Fruit fly (Drosophila melanogaster) whole organism, embryonic: ENCODE data around the gene lin-28.

Experiments used
- Adf1 ChIP-seq: fragments of 200-800 bp; sonication (Bioruptor generic); IDR thresholded peaks from 2 replicates; pipeline ENCODE4 v1.3.6; 2022; ENCODE audit warnings: missing biosample characterization, missing genetic modification characterization
- C15 ChIP-seq: fragments of 200-800 bp; sonication (Bioruptor generic); IDR thresholded peaks from 3 replicates; pipeline ENCODE4 v1.3.6; 2022; ENCODE audit warnings: missing biosample characterization, missing genetic modification characterization
- CG10321 ChIP-seq: fragments of 200-800 bp; sonication (Bioruptor generic); IDR thresholded peaks from 2 replicates; pipeline ENCODE4 v1.3.6; 2022; ENCODE audit warnings: missing biosample characterization, missing genetic modification characterization
- CG11093 ChIP-seq: fragments of 200-800 bp; sonication (Bioruptor generic); IDR thresholded peaks from 3 replicates; pipeline ENCODE4 v1.3.6; 2022; ENCODE audit warnings: missing biosample characterization, missing genetic modification characterization
- CG11247 ChIP-seq: fragments of 200-800 bp; sonication (Bioruptor generic); IDR thresholded peaks from 2 replicates; pipeline ENCODE4 v1.3.6; 2022; ENCODE audit warnings: missing biosample characterization, missing genetic modification characterization
- CG11560 ChIP-seq: fragments of 200-800 bp; sonication (Bioruptor generic); IDR thresholded peaks from 3 replicates; pipeline ENCODE4 v1.3.6; 2022; ENCODE audit warnings: missing biosample characterization, missing genetic modification characterization
- CG11695 ChIP-seq: fragments of 200-800 bp; sonication (Bioruptor generic); IDR thresholded peaks from 3 replicates; pipeline ENCODE4 v1.3.6; 2022; ENCODE audit warnings: missing biosample characterization, missing genetic modification characterization
- CG14050 ChIP-seq: fragments of 200-800 bp; sonication (Bioruptor generic); IDR thresholded peaks from 3 replicates; pipeline ENCODE4 v1.3.6; 2022; ENCODE audit warnings: missing biosample characterization, missing genetic modification characterization
- CG14965 ChIP-seq: fragments of 200-800 bp; sonication (Bioruptor generic); optimal IDR thresholded peaks from 2 replicates; lab custom pipeline; 2016; ENCODE audit warnings: missing biosample characterization, missing genetic modification characterization, borderline replicate concordance
- CG16779 ChIP-seq: fragments of 200-800 bp; sonication (Bioruptor generic); IDR thresholded peaks from 2 replicates; pipeline ENCODE4 v1.3.6; 2022; ENCODE audit warnings: missing biosample characterization, missing genetic modification characterization
- CG17328 ChIP-seq: fragments of 200-800 bp; sonication (Bioruptor generic); IDR thresholded peaks from 2 replicates; pipeline ENCODE4 v1.3.6; 2022; ENCODE audit warnings: missing biosample characterization, missing genetic modification characterization
- CG17612 ChIP-seq: fragments of 200-800 bp; sonication (Bioruptor generic); IDR thresholded peaks from 2 replicates; pipeline ENCODE4 v1.3.6; 2022; ENCODE audit warnings: missing biosample characterization, missing genetic modification characterization
- CG31224 ChIP-seq: fragments of 200-800 bp; sonication (Bioruptor generic); IDR thresholded peaks from 2 replicates; pipeline ENCODE4 v1.3.6; 2022; ENCODE audit warnings: missing biosample characterization, missing genetic modification characterization
- CG31441 ChIP-seq: fragments of 200-800 bp; sonication (Bioruptor generic); IDR thresholded peaks from 2 replicates; pipeline ENCODE4 v1.3.6; 2022; ENCODE audit warnings: missing biosample characterization, missing genetic modification characterization
- CG32767 ChIP-seq: fragments of 200-800 bp; sonication (Bioruptor generic); IDR thresholded peaks from 2 replicates; pipeline ENCODE4 v1.3.6; 2022; ENCODE audit warnings: missing biosample characterization, missing genetic modification characterization
- CG34422 ChIP-seq: fragments of 200-800 bp; sonication (Bioruptor generic); IDR thresholded peaks from 3 replicates; pipeline ENCODE4 v1.3.6; 2022; ENCODE audit warnings: missing biosample characterization, missing genetic modification characterization
- CG4282 ChIP-seq: fragments of 200-800 bp; sonication (Bioruptor generic); optimal IDR thresholded peaks from 2 replicates; lab custom pipeline; 2016; ENCODE audit warnings: missing biosample characterization, missing genetic modification characterization
- CG4404 ChIP-seq: fragments of 200-800 bp; sonication (Bioruptor generic); IDR thresholded peaks from 2 replicates; pipeline ENCODE4 v1.3.6; 2022; ENCODE audit warnings: missing biosample characterization, missing genetic modification characterization
- CG6654 ChIP-seq: fragments of 200-800 bp; sonication (Bioruptor generic); optimal IDR thresholded peaks from 2 replicates; lab custom pipeline; 2017; ENCODE audit warnings: missing biosample characterization, mild to moderate bottlenecking, missing genetic modification characterization
- CG6689 ChIP-seq: fragments of 200-800 bp; sonication (Bioruptor generic); IDR thresholded peaks from 2 replicates; pipeline ENCODE4 v1.3.6; 2022; ENCODE audit warnings: missing biosample characterization, missing genetic modification characterization
- CG8089 ChIP-seq: fragments of 200-800 bp; sonication (Bioruptor generic); optimal IDR thresholded peaks from 3 replicates; lab custom pipeline; 2016; ENCODE audit warnings: missing biosample characterization, missing genetic modification characterization
- Chrac-16 ChIP-seq: fragments of 200-800 bp; sonication (Bioruptor generic); optimal IDR thresholded peaks from 3 replicates; lab custom pipeline; 2016; ENCODE audit warnings: missing biosample characterization, missing genetic modification characterization
- CrebB ChIP-seq: fragments of 200-800 bp; sonication (Bioruptor generic); optimal IDR thresholded peaks from 3 replicates; lab custom pipeline; 2018; ENCODE audit warnings: missing biosample characterization, mild to moderate bottlenecking, missing genetic modification characterization
- Dip2 ChIP-seq: fragments of 200-800 bp; sonication (Bioruptor generic); IDR thresholded peaks from 2 replicates; pipeline ENCODE4 v1.3.6; 2022; ENCODE audit warnings: missing biosample characterization, missing genetic modification characterization
- Ets65A ChIP-seq: fragments of 200-800 bp; sonication (Bioruptor generic); peaks from one replicate; lab custom pipeline; 2016; ENCODE audit warnings: missing biosample characterization, missing genetic modification characterization
- Fer2 ChIP-seq: fragments of 200-800 bp; sonication (Bioruptor generic); optimal IDR thresholded peaks from 2 replicates; lab custom pipeline; 2018; ENCODE audit warnings: missing biosample characterization, mild to moderate bottlenecking, missing genetic modification characterization, moderate library complexity
- GATAe ChIP-seq: fragments of 200-800 bp; sonication (Bioruptor generic); conservative IDR thresholded peaks from 2 replicates; pipeline ENCODE4 v1.3.6; 2022; ENCODE audit warnings: missing biosample characterization, missing genetic modification characterization
- Med ChIP-seq: fragments of 200-800 bp; sonication (Bioruptor generic); peaks from one replicate; lab custom pipeline; 2016; ENCODE audit warnings: missing biosample characterization, missing genetic modification characterization, mild to moderate bottlenecking, inconsistent platforms, moderate library complexity
- Oli ChIP-seq: fragments of 200-800 bp; sonication (Bioruptor generic); optimal IDR thresholded peaks from 2 replicates; lab custom pipeline; 2018; ENCODE audit warnings: missing biosample characterization, mild to moderate bottlenecking, missing genetic modification characterization, moderate library complexity
- Scr ChIP-seq: fragments of 200-800 bp; sonication (Bioruptor generic); IDR thresholded peaks from 2 replicates; pipeline ENCODE4 v1.3.6; 2022; ENCODE audit warnings: missing biosample characterization, missing genetic modification characterization; ENCODE audit not compliant: partially characterized antibody
- TFAM ChIP-seq: fragments of 200-800 bp; sonication (Bioruptor generic); optimal IDR thresholded peaks from 2 replicates; lab custom pipeline; 2017; ENCODE audit warnings: missing biosample characterization, missing genetic modification characterization, inconsistent platforms
- chinmo ChIP-seq: fragments of 200-800 bp; sonication (Bioruptor generic); IDR thresholded peaks from 4 replicates; pipeline ENCODE4 v1.3.6; 2022; ENCODE audit warnings: missing biosample characterization, missing genetic modification characterization; ENCODE audit not compliant: partially characterized antibody
- crp ChIP-seq, 2 experiments: fragments of 200-800 bp; sonication (Bioruptor generic); optimal IDR thresholded peaks; 2 replicates in 1 of 2; 3 replicates in 1 of 2; lab custom pipeline; 2017; ENCODE audit warnings: missing biosample characterization in 2 of 2, missing genetic modification characterization in 2 of 2, mild to moderate bottlenecking in 1 of 2, moderate library complexity in 1 of 2
- dimm ChIP-seq: fragments of 200-800 bp; sonication (Bioruptor generic); IDR thresholded peaks from 2 replicates; pipeline ENCODE4 v1.3.6; 2022; ENCODE audit warnings: missing biosample characterization, missing genetic modification characterization
- dm ChIP-seq: fragments of 200-800 bp; sonication (Bioruptor generic); optimal IDR thresholded peaks from 3 replicates; lab custom pipeline; 2016; ENCODE audit warnings: missing biosample characterization, missing genetic modification characterization
- grn ChIP-seq: fragments of 200-800 bp; sonication (Bioruptor generic); optimal IDR thresholded peaks from 3 replicates; lab custom pipeline; 2017; ENCODE audit warnings: missing biosample characterization, missing genetic modification characterization
- insv ChIP-seq, 2 experiments: fragments of 200-800 bp; sonication (Bioruptor generic); optimal IDR thresholded peaks; 3 replicates each; lab custom pipeline; 2016 to 2018; ENCODE audit warnings: missing biosample characterization in 2 of 2, missing genetic modification characterization in 2 of 2
- jing ChIP-seq: fragments of 200-800 bp; sonication (Bioruptor generic); optimal IDR thresholded peaks from 2 replicates; lab custom pipeline; 2018; ENCODE audit warnings: missing biosample characterization, mild to moderate bottlenecking, missing genetic modification characterization
- lab ChIP-seq: fragments of 200-800 bp; sonication (Bioruptor generic); optimal IDR thresholded peaks from 3 replicates; lab custom pipeline; 2017; ENCODE audit warnings: missing biosample characterization, missing genetic modification characterization, mild to moderate bottlenecking, moderate library complexity, missing genetic modification reagents
- lola ChIP-seq, 3 experiments: fragments of >200 bp in 2 of 3; fragments of 200-800 bp in 1 of 3; sonication (Bioruptor generic) in 1 of 3; optimal IDR thresholded peaks; 2 replicates each; lab custom pipeline; 2017 to 2019; ENCODE audit warnings: missing biosample characterization in 3 of 3, missing genetic modification characterization in 3 of 3, mild to moderate bottlenecking in 1 of 3, moderate library complexity in 1 of 3
- maf-S ChIP-seq: fragments of 200-800 bp; sonication (Bioruptor generic); optimal IDR thresholded peaks from 2 replicates; lab custom pipeline; 2016; ENCODE audit warnings: missing biosample characterization, missing genetic modification characterization
- odd ChIP-seq: fragments of 200-800 bp; sonication (Bioruptor generic); optimal IDR thresholded peaks from 2 replicates; lab custom pipeline; 2017; ENCODE audit warnings: missing biosample characterization, mild to moderate bottlenecking, missing genetic modification characterization
- org-1 ChIP-seq: fragments of 200-800 bp; sonication (Bioruptor generic); optimal IDR thresholded peaks from 2 replicates; lab custom pipeline; 2017; ENCODE audit warnings: missing biosample characterization, missing genetic modification characterization
- peb ChIP-seq: fragments of 200-800 bp; sonication (Bioruptor generic); IDR thresholded peaks from 2 replicates; pipeline ENCODE4 v1.3.6; 2022; ENCODE audit warnings: missing biosample characterization, missing genetic modification characterization
- salm ChIP-seq: fragments of 200-800 bp; sonication (Bioruptor generic); optimal IDR thresholded peaks from 2 replicates; lab custom pipeline; 2018; ENCODE audit warnings: missing biosample characterization, mild to moderate bottlenecking, missing genetic modification characterization
- schlank ChIP-seq: fragments of 200-800 bp; sonication (Bioruptor generic); optimal IDR thresholded peaks from 2 replicates; lab custom pipeline; 2018; ENCODE audit warnings: missing biosample characterization, mild to moderate bottlenecking, missing genetic modification characterization
- sd ChIP-seq: fragments of 200-800 bp; sonication (Bioruptor generic); optimal IDR thresholded peaks from 3 replicates; lab custom pipeline; 2018; ENCODE audit warnings: missing biosample characterization, mild to moderate bottlenecking, missing genetic modification characterization, moderate library complexity
- seq ChIP-seq: fragments of 200-800 bp; sonication (Bioruptor generic); IDR thresholded peaks from 2 replicates; pipeline ENCODE4 v1.3.6; 2022; ENCODE audit warnings: missing biosample characterization, missing genetic modification characterization
- so ChIP-seq: fragments of 200-800 bp; sonication (Bioruptor generic); IDR thresholded peaks from 3 replicates; pipeline ENCODE4 v1.3.6; 2022; ENCODE audit warnings: missing biosample characterization, missing genetic modification characterization
- ssp ChIP-seq: fragments of 200-800 bp; sonication (Bioruptor generic); IDR thresholded peaks from 2 replicates; pipeline ENCODE4 v1.3.6; 2022; ENCODE audit warnings: missing biosample characterization, missing genetic modification characterization
- tll ChIP-seq, 2 experiments: fragments of 200-800 bp in 1 of 2; fragments of >200 bp in 1 of 2; sonication (Bioruptor generic) in 1 of 2; optimal IDR thresholded peaks; 2 replicates each; lab custom pipeline; 2017 to 2019; ENCODE audit warnings: missing biosample characterization in 2 of 2, missing genetic modification characterization in 2 of 2, mild to moderate bottlenecking in 1 of 2, moderate library complexity in 1 of 2
- trem ChIP-seq: fragments of 200-800 bp; optimal IDR thresholded peaks from 3 replicates; lab custom pipeline; 2019; ENCODE audit warnings: missing biosample characterization, mild to moderate bottlenecking, missing genetic modification characterization, moderate library complexity
- zen ChIP-seq: fragments of 200-800 bp; sonication (Bioruptor generic); optimal IDR thresholded peaks from 3 replicates; lab custom pipeline; 2018; ENCODE audit warnings: missing biosample characterization, mild to moderate bottlenecking, missing genetic modification characterization, moderate library complexity

lin-28 gene

dm6 chr3L:5608128-5608527 lies 46.4 kb upstream of the lin-28 start, which contains the start of gene Eaf6 (continued):
- TF ChIP-seq CG6654 (GFP tag; lab: Kevin White, UChicago) (no peak), ssp (GFP tag; lab: Robert Waterston, UW) (no peak), Adf1 (GFP tag; lab: Robert Waterston, UW) (no peak), CG11247 (no peak), seq (GFP tag; lab: Robert Waterston, UW) (no peak), C15 (GFP tag; lab: Robert Waterston, UW) (no peak), crp (GFP tag; optimal IDR thresholded peaks at IDR 0.05; lab: Kevin White, UChicago) (no peak), lola (GFP tag; optimal IDR thresholded peaks at IDR 0.05; lab: Kevin White, UChicago) (no peak), sd (peak; percentile 91), Dip2 (GFP tag; lab: Robert Waterston, UW) (no peak), Scr (GFP tag; lab: Robert Waterston, UW) (peak; percentile 52), CG31441 (no peak), dm (GFP tag; lab: Kevin White, UChicago) (no peak), grn (GFP tag; lab: Kevin White, UChicago) (no peak), maf-S (GFP tag; lab: Kevin White, UChicago) (no peak), Med (GFP tag; lab: Kevin White, UChicago) (peak; percentile 45), jing (GFP tag; lab: Kevin White, UChicago) (no peak), Fer2 (no peak), CG31224 (GFP tag; lab: Robert Waterston, UW) (no peak), CG14050 (GFP tag; lab: Robert Waterston, UW) (no peak), CG17328 (GFP tag; lab: Robert Waterston, UW) (no peak), lab (no peak), insv (GFP tag; optimal IDR thresholded peaks at IDR 0.05; lab: Kevin White, UChicago) (no peak), trem (tag; lab: Kevin White, UChicago) (peak; percentile 54), dimm (GFP tag; lab: Robert Waterston, UW) (no peak), TFAM (GFP tag; lab: Kevin White, UChicago) (no peak), CG6689 (GFP tag; lab: Robert Waterston, UW) (no peak), tll (GFP tag; optimal IDR thresholded peaks at IDR 0.05; lab: Kevin White, UChicago) (no peak), CG11560 (no peak; the same call in 2 of the 3 replicates), Chrac-16 (GFP tag; lab: Kevin White, UChicago) (no peak), so (GFP tag; lab: Robert Waterston, UW) (no peak), CG11695 (GFP tag; lab: Robert Waterston, UW) (no peak), Ets65A (GFP tag; lab: Kevin White, UChicago) (no peak), org-1 (GFP tag; lab: Kevin White, UChicago) (no peak), CG10321 (GFP tag; lab: Robert Waterston, UW) (no peak), CG4282 (no peak), CG8089 (GFP tag; lab: Kevin White, UChicago) (no peak), GATAe (GFP tag; lab: Robert Waterston, UW) (no peak), CG34422 (GFP tag; lab: Robert Waterston, UW) (no peak), CG14965 (GFP tag; lab: Kevin White, UChicago) (no peak), CrebB (tag; lab: Kevin White, UChicago) (no peak), CG11093 (GFP tag; lab: Robert Waterston, UW) (no peak), CG4404 (GFP tag; lab: Robert Waterston, UW) (no peak), odd (GFP tag; lab: Kevin White, UChicago) (no peak), CG32767 (GFP tag; lab: Robert Waterston, UW) (no peak), zen (tag; lab: Kevin White, UChicago) (peak; percentile 87), chinmo (GFP tag; lab: Robert Waterston, UW) (no peak), Oli (tag; lab: Kevin White, UChicago) (no peak), CG17612 (no peak), salm (tag; lab: Kevin White, UChicago) (no peak), CG16779 (GFP tag; lab: Robert Waterston, UW) (no peak), schlank (tag; lab: Kevin White, UChicago) (no peak), peb (GFP tag; lab: Robert Waterston, UW) (no peak)
